Fruit fly (Drosophila melanogaster) whole organism, pupa: Measurements from ENCODE around the gene beat-IIIa.

ENCODE experiments used
- CG10348 ChIP-seq: fragments of 200-800 bp; sonication (Bioruptor generic); IDR thresholded peaks from 2 replicates; pipeline ENCODE4 v1.3.6; 2022; ENCODE audit warnings: missing biosample characterization, missing genetic modification characterization
- CG12605 ChIP-seq: fragments of 200-800 bp; sonication (Bioruptor generic); IDR thresholded peaks from 2 replicates; pipeline ENCODE4 v1.3.6; 2022; ENCODE audit warnings: missing biosample characterization, missing genetic modification characterization
- CG13204 ChIP-seq: fragments of 200-800 bp; sonication (Bioruptor generic); optimal IDR thresholded peaks from 2 replicates; lab custom pipeline; 2018; ENCODE audit warnings: missing biosample characterization, mild to moderate bottlenecking, missing genetic modification characterization, moderate library complexity
- CG14655 ChIP-seq: fragments of 200-800 bp; sonication (Bioruptor generic); optimal IDR thresholded peaks from 3 replicates; lab custom pipeline; 2017; ENCODE audit warnings: mild to moderate bottlenecking, missing biosample characterization, missing genetic modification reagents, missing genetic modification characterization
- CG15710 ChIP-seq: fragments of 200-800 bp; sonication (Bioruptor generic); optimal IDR thresholded peaks from 2 replicates; lab custom pipeline; 2018; ENCODE audit warnings: missing biosample characterization, mild to moderate bottlenecking, missing genetic modification characterization, moderate library complexity
- CG17806 ChIP-seq: fragments of 200-800 bp; sonication (Bioruptor generic); optimal IDR thresholded peaks from 2 replicates; lab custom pipeline; 2018; ENCODE audit warnings: missing biosample characterization, mild to moderate bottlenecking, missing genetic modification characterization, moderate library complexity
- CG32121 ChIP-seq: fragments of 200-800 bp; sonication (Bioruptor generic); IDR thresholded peaks from 2 replicates; pipeline ENCODE4 v1.3.6; 2022; ENCODE audit warnings: missing biosample characterization, missing genetic modification characterization
- CG34367 ChIP-seq: fragments of 200-800 bp; sonication (Bioruptor generic); optimal IDR thresholded peaks from 2 replicates; lab custom pipeline; 2018; ENCODE audit warnings: missing biosample characterization, mild to moderate bottlenecking, missing genetic modification characterization
- CG4496 ChIP-seq: fragments of 200-800 bp; sonication (Bioruptor generic); IDR thresholded peaks from 3 replicates; pipeline ENCODE4 v1.3.6; 2022; ENCODE audit warnings: missing biosample characterization, missing genetic modification characterization
- CG8159 ChIP-seq: fragments of 200-800 bp; sonication (Bioruptor generic); optimal IDR thresholded peaks from 3 replicates; lab custom pipeline; 2018; ENCODE audit warnings: missing biosample characterization, mild to moderate bottlenecking, missing genetic modification characterization, moderate library complexity
- CG8301 ChIP-seq: fragments of 200-800 bp; sonication (Bioruptor generic); optimal IDR thresholded peaks from 2 replicates; lab custom pipeline; 2018; ENCODE audit warnings: missing biosample characterization, mild to moderate bottlenecking, missing genetic modification characterization
- CG9948 ChIP-seq: fragments of 200-800 bp; sonication (Bioruptor generic); optimal IDR thresholded peaks from 2 replicates; lab custom pipeline; 2018; ENCODE audit warnings: missing biosample characterization, mild to moderate bottlenecking, missing genetic modification characterization, moderate library complexity
- D1 ChIP-seq: fragments of 200-800 bp; sonication (Bioruptor generic); optimal IDR thresholded peaks from 2 replicates; lab custom pipeline; 2018; ENCODE audit warnings: missing biosample characterization, mild to moderate bottlenecking, missing genetic modification characterization, moderate library complexity
- EcR ChIP-seq: fragments of 200-800 bp; sonication (Bioruptor generic); optimal IDR thresholded peaks from 3 replicates; lab custom pipeline; 2019; ENCODE audit warnings: missing biosample characterization, missing genetic modification characterization, mild to moderate bottlenecking, moderate library complexity, missing genetic modification reagents
- Ets98B ChIP-seq: fragments of 200-800 bp; sonication (Bioruptor generic); IDR thresholded peaks from 2 replicates; pipeline ENCODE4 v1.3.6; 2022; ENCODE audit warnings: missing biosample characterization, missing genetic modification characterization
- Pif1A ChIP-seq: fragments of 200-800 bp; sonication (Bioruptor generic); optimal IDR thresholded peaks from 3 replicates; lab custom pipeline; 2016; ENCODE audit warnings: missing biosample characterization, missing genetic modification characterization
- Pif1B ChIP-seq: fragments of 200-800 bp; sonication (Bioruptor generic); optimal IDR thresholded peaks from 3 replicates; lab custom pipeline; 2016; ENCODE audit warnings: missing biosample characterization, missing genetic modification characterization
- Snoo ChIP-seq: fragments of 200-800 bp; sonication (Bioruptor generic); optimal IDR thresholded peaks from 3 replicates; lab custom pipeline; 2017; ENCODE audit warnings: missing biosample characterization, mild to moderate bottlenecking, missing genetic modification characterization, inconsistent platforms
- fd96Ca ChIP-seq: fragments of 200-800 bp; sonication (Bioruptor generic); IDR thresholded peaks from 3 replicates; pipeline ENCODE4 v1.3.6; 2022; ENCODE audit warnings: missing biosample characterization, missing genetic modification characterization
- gl ChIP-seq: fragments of 200-800 bp; sonication (Bioruptor generic); optimal IDR thresholded peaks from 2 replicates; lab custom pipeline; 2018; ENCODE audit warnings: missing biosample characterization, mild to moderate bottlenecking, missing genetic modification characterization
- rn ChIP-seq: fragments of 200-800 bp; sonication (Bioruptor generic); IDR thresholded peaks from 2 replicates; pipeline ENCODE4 v1.3.6; 2022; ENCODE audit warnings: missing biosample characterization, missing genetic modification characterization

The beat-IIIa gene

DNA sequence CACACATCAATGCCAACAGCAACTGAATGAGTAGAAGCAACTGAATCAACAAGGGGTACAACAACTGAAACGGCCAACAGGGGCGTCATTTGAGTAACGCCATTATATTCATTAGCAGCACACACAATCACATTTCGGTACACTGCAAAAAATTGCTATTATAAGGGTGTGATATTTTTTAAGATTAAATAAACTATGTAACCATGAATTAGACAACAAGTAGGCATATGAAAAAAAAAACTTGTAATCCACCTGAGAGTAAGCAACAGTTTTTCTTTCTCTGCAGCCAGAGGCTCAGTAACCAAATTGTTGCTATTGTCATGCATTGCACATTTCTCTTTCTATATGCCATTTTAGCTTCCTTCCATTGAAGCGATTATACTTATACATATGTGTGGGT is 73.0 kb downstream of the beat-IIIa start:
- TF ChIP-seq gl (tag; lab: Kevin White, UChicago) (no peak), CG15710 (tag; lab: Kevin White, UChicago) (no peak), CG4496 (no peak), CG17806 (tag; lab: Kevin White, UChicago) (no peak), EcR (no peak), D1 (tag; lab: Kevin White, UChicago) (no peak), CG14655 (GFP tag; lab: Kevin White, UChicago) (no peak), CG32121 (GFP tag; lab: Robert Waterston, UW) (no peak), Ets98B (GFP tag; lab: Robert Waterston, UW) (no peak), Snoo (tag; lab: Kevin White, UChicago) (no peak), CG34367 (tag; lab: Kevin White, UChicago) (no peak), Pif1B (GFP tag; lab: Kevin White, UChicago) (no peak), Pif1A (GFP tag; lab: Kevin White, UChicago) (no peak), fd96Ca (no peak), CG9948 (tag; lab: Kevin White, UChicago) (no peak), rn (GFP tag; lab: Robert Waterston, UW) (no peak), CG8301 (tag; lab: Kevin White, UChicago) (no peak)

dm6 chr2L:17207072-17207471 is 76.2 kb downstream of the beat-IIIa start:
- TF ChIP-seq CG10348 (GFP tag; lab: Robert Waterston, UW), result no peak
- TF ChIP-seq CG12605 (GFP tag; lab: Robert Waterston, UW), result no peak
- no peak for TF ChIP-seq CG4496
- peak; percentile 2 for TF ChIP-seq CG34367 (tag; lab: Kevin White, UChicago)
- peak; percentile 16 for TF ChIP-seq CG15710 (tag; lab: Kevin White, UChicago)
- TF ChIP-seq Snoo (tag; lab: Kevin White, UChicago), result no peak
- TF ChIP-seq CG17806 (tag; lab: Kevin White, UChicago), result no peak
- no peak for TF ChIP-seq D1 (tag; lab: Kevin White, UChicago)
- TF ChIP-seq rn (GFP tag; lab: Robert Waterston, UW), result no peak
- no peak for TF ChIP-seq CG32121 (GFP tag; lab: Robert Waterston, UW)
- TF ChIP-seq CG13204, result no peak
- no peak for TF ChIP-seq Ets98B (GFP tag; lab: Robert Waterston, UW)
- TF ChIP-seq gl (tag; lab: Kevin White, UChicago), result no peak
- peak; percentile 45 for TF ChIP-seq CG8159 (tag; lab: Kevin White, UChicago)
- peak; percentile 14 for TF ChIP-seq CG9948 (tag; lab: Kevin White, UChicago)
- no peak for TF ChIP-seq Pif1B (GFP tag; lab: Kevin White, UChicago)
- TF ChIP-seq EcR, result no peak
- TF ChIP-seq Pif1A (GFP tag; lab: Kevin White, UChicago), result no peak
- TF ChIP-seq CG8301 (tag; lab: Kevin White, UChicago), result no peak
- TF ChIP-seq fd96Ca, result no peak
- TF ChIP-seq CG14655 (GFP tag; lab: Kevin White, UChicago), result no peak

DNA sequence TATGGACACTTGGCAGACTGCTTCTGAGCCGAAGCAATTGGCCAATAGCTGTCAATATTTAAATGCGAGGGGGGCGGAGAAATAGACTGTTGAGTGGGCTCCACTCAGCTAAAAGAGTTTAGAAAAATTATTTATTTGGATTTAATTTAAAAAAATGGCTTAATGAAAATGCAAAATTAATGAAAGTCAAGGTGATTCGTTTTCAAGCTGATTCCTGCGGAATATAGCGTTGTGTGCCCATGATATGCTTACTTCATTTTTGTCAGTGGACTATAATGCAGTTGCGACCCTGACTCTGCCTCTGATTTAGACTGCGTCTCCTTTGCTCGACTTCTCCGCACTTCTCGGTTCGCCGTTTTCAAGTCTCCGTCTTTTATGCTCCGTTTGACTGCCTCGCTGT is 86.0 kb downstream of the beat-IIIa start:
- TF ChIP-seq CG13204 (no peak), D1 (tag; lab: Kevin White, UChicago) (no peak), Pif1B (GFP tag; lab: Kevin White, UChicago) (no peak), CG17806 (tag; lab: Kevin White, UChicago) (no peak), Ets98B (GFP tag; lab: Robert Waterston, UW) (no peak), Pif1A (GFP tag; lab: Kevin White, UChicago) (no peak), CG14655 (GFP tag; lab: Kevin White, UChicago) (peak; percentile 37), CG12605 (GFP tag; lab: Robert Waterston, UW) (no peak), CG8301 (tag; lab: Kevin White, UChicago) (no peak), rn (GFP tag; lab: Robert Waterston, UW) (no peak), EcR (no peak), gl (tag; lab: Kevin White, UChicago) (no peak), Snoo (tag; lab: Kevin White, UChicago) (no peak), CG10348 (GFP tag; lab: Robert Waterston, UW) (no peak), fd96Ca (no peak), CG32121 (GFP tag; lab: Robert Waterston, UW) (no peak), CG8159 (tag; lab: Kevin White, UChicago) (peak; percentile 52), CG9948 (tag; lab: Kevin White, UChicago) (peak; percentile 9), CG4496 (no peak), CG15710 (tag; lab: Kevin White, UChicago) (peak; percentile 29), CG34367 (tag; lab: Kevin White, UChicago) (no peak)

dm6 chr2L:17221462-17221861 is 90.6 kb downstream of the beat-IIIa start:
- TF ChIP-seq CG34367 (tag; lab: Kevin White, UChicago), result no peak
- no peak for TF ChIP-seq CG17806 (tag; lab: Kevin White, UChicago)
- no peak for TF ChIP-seq CG13204
- no peak for TF ChIP-seq fd96Ca
- no peak for TF ChIP-seq CG14655 (GFP tag; lab: Kevin White, UChicago)
- TF ChIP-seq CG12605 (GFP tag; lab: Robert Waterston, UW), result no peak
- TF ChIP-seq Snoo (tag; lab: Kevin White, UChicago), result no peak
- TF ChIP-seq Ets98B (GFP tag; lab: Robert Waterston, UW), result no peak
- TF ChIP-seq CG8159 (tag; lab: Kevin White, UChicago), result no peak
- no peak for TF ChIP-seq CG15710 (tag; lab: Kevin White, UChicago)
- TF ChIP-seq, all 21 proteins: peak for 0

dm6 chr2L:17222176-17222575 is 91.4 kb downstream of the beat-IIIa start:
- TF ChIP-seq CG12605 (GFP tag; lab: Robert Waterston, UW) (no peak), CG13204 (no peak), CG32121 (GFP tag; lab: Robert Waterston, UW) (no peak), Snoo (tag; lab: Kevin White, UChicago) (no peak), Ets98B (GFP tag; lab: Robert Waterston, UW) (no peak), fd96Ca (no peak), CG9948 (tag; lab: Kevin White, UChicago) (no peak), Pif1B (GFP tag; lab: Kevin White, UChicago) (no peak), gl (tag; lab: Kevin White, UChicago) (no peak), EcR (no peak), rn (GFP tag; lab: Robert Waterston, UW) (no peak), Pif1A (GFP tag; lab: Kevin White, UChicago) (no peak), CG8159 (tag; lab: Kevin White, UChicago) (no peak), CG17806 (tag; lab: Kevin White, UChicago) (no peak), CG8301 (tag; lab: Kevin White, UChicago) (no peak), CG10348 (GFP tag; lab: Robert Waterston, UW) (no peak), CG14655 (GFP tag; lab: Kevin White, UChicago) (no peak), D1 (tag; lab: Kevin White, UChicago) (no peak)
